Worm (Caenorhabditis elegans) whole organism, L2 larva: ENCODE measurements around the gene math-39.
"Not testable (repeated sequence)": the region's sequence is repeated elsewhere in the genome, so short reads cannot be mapped to it uniquely, and the experiment has no call there.

Experiments used
- F13H6.1 ChIP-seq: sonication (generic microtip); optimal IDR thresholded peaks from 2 replicates; lab custom pipeline; 2016; ENCODE audit warnings: missing genetic modification characterization, missing compliant biosample characterization
- aly-2 ChIP-seq: fragments of 150-350 bp; optimal IDR thresholded peaks from 2 replicates; lab custom pipeline; 2014; ENCODE audit warnings: missing biosample characterization, missing genetic modification characterization
- blmp-1 ChIP-seq: sonication (generic microtip); optimal IDR thresholded peaks from 2 replicates; lab custom pipeline; 2017; ENCODE audit warnings: missing genetic modification characterization, mild to moderate bottlenecking, missing compliant biosample characterization, antibody characterized with exemption, moderate library complexity; ENCODE audit not compliant: insufficient read depth
- ceh-82 ChIP-seq: fragments of 150-350 bp; optimal IDR thresholded peaks from 2 replicates; lab custom pipeline; 2014; ENCODE audit warnings: missing biosample characterization, missing genetic modification characterization
- dmd-4 ChIP-seq: sonication (generic microtip); optimal IDR thresholded peaks from 2 replicates; lab custom pipeline; 2017; ENCODE audit warnings: missing biosample characterization, missing genetic modification characterization
- egl-27 ChIP-seq: sonication (generic microtip); optimal IDR thresholded peaks from 3 replicates; lab custom pipeline; 2017; ENCODE audit warnings: missing biosample characterization, missing genetic modification reagents, missing genetic modification characterization
- elt-3 ChIP-seq: sonication (generic microtip); optimal IDR thresholded peaks from 2 replicates; lab custom pipeline; 2017; ENCODE audit warnings: missing biosample characterization, missing genetic modification characterization
- fos-1 ChIP-seq: fragments of 150-350 bp; optimal IDR thresholded peaks from 2 replicates; lab custom pipeline; 2014; ENCODE audit warnings: missing biosample characterization, missing genetic modification characterization
- gmeb-1 ChIP-seq: fragments of 150-350 bp; optimal IDR thresholded peaks from 2 replicates; lab custom pipeline; 2014; ENCODE audit warnings: missing biosample characterization, missing genetic modification characterization
- lin-11 ChIP-seq: fragments of 150-350 bp; sonication (generic microtip); optimal IDR thresholded peaks from 2 replicates; lab custom pipeline; 2014; ENCODE audit warnings: missing biosample characterization, missing genetic modification characterization, inconsistent platforms, mixed read lengths
- lin-13 ChIP-seq: fragments of 150-350 bp; optimal IDR thresholded peaks from 2 replicates; lab custom pipeline; 2014; ENCODE audit warnings: missing biosample characterization, missing genetic modification reagents, missing genetic modification characterization
- mbf-1 ChIP-seq: sonication (generic microtip); optimal IDR thresholded peaks from 2 replicates; lab custom pipeline; 2017; ENCODE audit warnings: missing biosample characterization, missing genetic modification characterization
- mdl-1 ChIP-seq, 2 experiments: fragments of 150-350 bp in 1 of 2; sonication (generic microtip) in 1 of 2; optimal IDR thresholded peaks; 2 replicates each; lab custom pipeline; 2017; ENCODE audit warnings: missing biosample characterization in 2 of 2, missing genetic modification characterization in 2 of 2
- nhr-11 ChIP-seq: fragments of 150-350 bp; optimal IDR thresholded peaks from 2 replicates; lab custom pipeline; 2014; ENCODE audit warnings: missing biosample characterization, missing genetic modification characterization
- nhr-21 ChIP-seq: fragments of 150-350 bp; optimal IDR thresholded peaks from 2 replicates; lab custom pipeline; 2014; ENCODE audit warnings: missing biosample characterization, missing genetic modification characterization
- nhr-23 ChIP-seq: fragments of 150-350 bp; optimal IDR thresholded peaks from 2 replicates; lab custom pipeline; 2014; ENCODE audit warnings: missing biosample characterization, missing genetic modification reagents, missing genetic modification characterization
- nhr-237 ChIP-seq: fragments of 150-350 bp; optimal IDR thresholded peaks from 2 replicates; lab custom pipeline; 2014; ENCODE audit warnings: missing biosample characterization, missing genetic modification characterization
- nhr-6 ChIP-seq: fragments of 150-350 bp; optimal IDR thresholded peaks from 2 replicates; lab custom pipeline; 2014; ENCODE audit warnings: missing biosample characterization, missing genetic modification characterization
- nhr-77 ChIP-seq: fragments of 150-350 bp; optimal IDR thresholded peaks from 2 replicates; lab custom pipeline; 2014; ENCODE audit warnings: missing biosample characterization, missing genetic modification characterization
- sem-4 ChIP-seq: fragments of 150-350 bp; optimal IDR thresholded peaks from 2 replicates; lab custom pipeline; 2014; ENCODE audit warnings: missing biosample characterization, missing genetic modification reagents, missing genetic modification characterization
- skn-1 ChIP-seq: sonication (generic microtip); optimal IDR thresholded peaks from 2 replicates; lab custom pipeline; 2017; ENCODE audit warnings: missing biosample characterization, missing genetic modification characterization
- snpc-4 ChIP-seq: fragments of 150-350 bp; optimal IDR thresholded peaks from 2 replicates; lab custom pipeline; 2014; ENCODE audit warnings: missing biosample characterization, missing genetic modification characterization
- unc-55 ChIP-seq: fragments of 150-350 bp; sonication (generic microtip); optimal IDR thresholded peaks from 3 replicates; lab custom pipeline; 2014; ENCODE audit warnings: missing biosample characterization, missing genetic modification reagents, missing genetic modification characterization
- unc-62 ChIP-seq: fragments of 150-350 bp; optimal IDR thresholded peaks from 2 replicates; lab custom pipeline; 2014; ENCODE audit warnings: missing biosample characterization, missing genetic modification reagents, missing genetic modification characterization
- zag-1 ChIP-seq: fragments of 150-350 bp; optimal IDR thresholded peaks from 2 replicates; lab custom pipeline; 2014; ENCODE audit warnings: missing biosample characterization, missing genetic modification characterization
- ztf-11 ChIP-seq: sonication (generic microtip); optimal IDR thresholded peaks from 2 replicates; lab custom pipeline; 2017; ENCODE audit warnings: missing biosample characterization, missing genetic modification characterization
- ztf-4 ChIP-seq: fragments of 150-350 bp; optimal IDR thresholded peaks from 2 replicates; lab custom pipeline; 2014; ENCODE audit warnings: missing biosample characterization, missing genetic modification characterization

math-39 gene

ce11 chrII:1854094-1854493 is 22.0 kb downstream of the math-39 start, which contains the start of gene fbxb-95:
Gene fbxb-95, plus strand, starts transcription at chrII:1854394.
- not testable (repeated sequence) for TF ChIP-seq nhr-21; nhr-23 (tag; lab: Kevin White, UChicago); unc-55 (GFP tag; lab: Kevin White, UChicago)

DNA sequence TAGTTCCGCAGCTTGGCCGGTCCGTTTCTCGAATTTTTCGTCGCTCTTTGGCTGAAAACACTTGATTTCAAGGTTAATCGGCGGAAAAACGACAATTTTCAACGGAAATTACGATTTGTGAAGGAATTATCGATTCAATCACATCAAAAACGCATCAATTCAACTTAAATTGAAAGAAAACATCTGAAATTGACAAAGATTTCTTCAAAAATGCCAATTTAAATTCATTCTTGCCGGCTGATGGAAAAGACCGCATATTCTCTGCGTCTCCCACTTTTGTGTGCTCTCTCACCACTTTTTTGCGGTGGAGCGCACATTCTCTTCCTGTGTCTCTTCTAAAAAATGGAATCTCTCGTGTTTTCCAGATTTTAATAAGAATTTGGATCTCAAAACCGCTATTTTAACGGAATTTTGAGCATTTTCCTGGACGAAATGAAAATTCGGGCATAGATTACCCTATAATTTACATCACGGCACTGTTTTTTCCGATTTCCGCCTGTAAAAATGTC is 29.2 kb downstream of the math-39 start, which contains the start of gene C16C4.18:
Gene C16C4.18, minus strand, starts transcription at position 51 of the 509 bp plus-strand sequence.
- TF ChIP-seq skn-1, ztf-11, sem-4 (tag; lab: Kevin White, UChicago): not testable (repeated sequence)

- not testable (repeated sequence) for TF ChIP-seq dmd-4 (tag; lab: Kevin White, UChicago); mbf-1; sem-4 (tag; lab: Kevin White, UChicago)
- TF ChIP-seq, all 48 proteins: peak for 0; not testable (repeated sequence) for 48
Measured at ce11 chrII:1862334-1862733, 30.2 kb downstream of the math-39 start, which contains the start of gene fbxb-98. Gene fbxb-98, plus strand, starts transcription at chrII:1862634.

DNA sequence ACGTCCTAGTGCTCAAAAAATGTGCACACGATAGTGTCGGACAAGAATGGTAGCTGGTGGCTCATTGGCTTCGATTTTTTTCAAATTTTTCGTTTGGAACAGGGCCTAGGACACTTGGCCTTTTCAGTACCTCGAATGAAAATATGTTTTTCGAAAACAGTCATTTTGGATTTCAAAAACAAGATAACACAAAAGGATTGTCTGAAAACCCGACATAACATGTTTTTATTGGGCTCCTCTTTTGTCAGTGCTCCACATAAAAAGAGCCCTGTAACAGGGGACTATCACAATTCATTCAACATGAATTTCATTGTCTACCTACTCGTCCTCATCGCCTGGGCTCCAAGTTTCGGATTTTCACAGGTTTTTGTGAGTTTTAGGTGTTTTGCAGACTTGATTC is 32.1 kb downstream of the math-39 start, which contains the start of gene C16C4.17:
Gene C16C4.17, plus strand, starts transcription at position 301 of the 400 bp plus-strand sequence.
- TF ChIP-seq nhr-77 (tag; lab: Kevin White, UChicago) (no peak), aly-2 (tag; lab: Kevin White, UChicago) (no peak), ceh-82 (tag; lab: Kevin White, UChicago) (no peak), nhr-6 (tag; lab: Kevin White, UChicago) (no peak), ztf-4 (no peak), egl-27 (tag; lab: Kevin White, UChicago) (no peak)

DNA sequence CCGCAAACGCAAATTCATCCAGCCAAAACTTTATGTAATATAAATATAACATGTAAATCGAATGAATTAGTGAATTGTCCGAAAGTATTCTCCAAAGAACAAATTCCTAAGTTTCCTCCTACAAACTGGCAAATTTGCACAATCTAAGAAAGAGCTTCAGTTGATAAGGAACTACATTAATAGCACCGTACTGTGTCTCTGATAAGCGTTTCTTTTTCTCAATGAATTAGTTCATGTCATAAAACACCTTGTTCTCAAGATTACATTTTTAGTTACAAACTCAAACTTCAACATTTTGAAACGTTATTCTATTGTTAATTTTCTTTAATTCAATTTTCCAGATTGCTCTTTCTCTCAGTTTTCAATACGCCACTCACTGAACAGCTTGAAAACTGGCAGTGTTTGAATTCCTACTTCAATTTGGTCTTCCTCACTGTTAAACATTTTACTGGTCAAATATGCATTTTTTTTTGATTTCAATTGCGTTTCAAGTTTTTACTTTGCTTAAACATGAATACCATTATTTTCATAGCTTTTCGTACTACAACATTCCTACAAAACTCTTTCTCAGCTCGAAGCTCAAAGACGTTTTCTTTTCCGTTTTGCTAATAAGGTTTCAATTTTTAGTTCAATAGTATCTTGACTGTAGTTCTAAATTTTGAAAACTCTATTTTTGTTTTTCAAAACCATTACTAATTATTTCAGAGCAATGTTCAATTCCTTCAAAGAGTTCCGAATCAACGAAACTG is 33.7 kb downstream of the math-39 start, which contains the start of gene math-15:
Gene math-15, plus strand, starts transcription at position 699 of the 749 bp plus-strand sequence.
- TF ChIP-seq lin-13 (GFP tag; lab: Kevin White, UChicago) (no peak), fos-1 (tag; lab: Kevin White, UChicago) (peak; percentile 50), mdl-1 (tag; optimal IDR thresholded peaks at IDR 0.05; lab: Kevin White, UChicago) (no peak), ztf-4 (no peak), skn-1 (tag; lab: Kevin White, UChicago) (no peak), nhr-23 (tag; lab: Kevin White, UChicago) (no peak), nhr-11 (tag; lab: Kevin White, UChicago) (no peak)

ce11 chrII:1869120-1869519 is 37.0 kb downstream of the math-39 start, which contains the start of gene math-14:
Gene math-14, plus strand, starts transcription at chrII:1869420.
- TF ChIP-seq mbf-1 = no peak
- no peak for TF ChIP-seq blmp-1
- TF ChIP-seq gmeb-1 (tag; lab: Kevin White, UChicago) = no peak
- no peak for TF ChIP-seq ztf-11 (tag; lab: Kevin White, UChicago)
- no peak for TF ChIP-seq lin-13 (GFP tag; lab: Kevin White, UChicago)
- TF ChIP-seq snpc-4 (tag; lab: Kevin White, UChicago) = no peak
- TF ChIP-seq dmd-4 (tag; lab: Kevin White, UChicago) = no peak
- TF ChIP-seq nhr-237 (tag; lab: Kevin White, UChicago) = no peak
- TF ChIP-seq lin-11 = no peak
- no peak for TF ChIP-seq fos-1 (tag; lab: Kevin White, UChicago)
- TF ChIP-seq F13H6.1 (tag; lab: Kevin White, UChicago) = no peak
- no peak for TF ChIP-seq unc-55 (GFP tag; lab: Kevin White, UChicago)
- TF ChIP-seq unc-62 (GFP tag; lab: Kevin White, UChicago) = no peak
- no peak for TF ChIP-seq elt-3
- no peak for TF ChIP-seq zag-1
